Worm (Caenorhabditis elegans) whole organism, L4/young adult: ENCODE measurements around the gene del-8.

Experiments used
- W03F9.2 ChIP-seq: fragments of 150-350 bp; optimal IDR thresholded peaks from 2 replicates; lab custom pipeline; 2014; ENCODE audit warnings: missing biosample characterization, missing genetic modification characterization
- dao-5 ChIP-seq: sonication (generic microtip); optimal IDR thresholded peaks from 2 replicates; lab custom pipeline; 2016; ENCODE audit warnings: missing genotype, missing genetic modification characterization, moderate library complexity, missing compliant biosample characterization
- him-1 ChIP-seq: sonication (generic microtip); optimal IDR thresholded peaks from 2 replicates; lab custom pipeline; 2016; ENCODE audit warnings: missing genotype, missing genetic modification reagents, missing genetic modification characterization, missing compliant biosample characterization

DNA sequence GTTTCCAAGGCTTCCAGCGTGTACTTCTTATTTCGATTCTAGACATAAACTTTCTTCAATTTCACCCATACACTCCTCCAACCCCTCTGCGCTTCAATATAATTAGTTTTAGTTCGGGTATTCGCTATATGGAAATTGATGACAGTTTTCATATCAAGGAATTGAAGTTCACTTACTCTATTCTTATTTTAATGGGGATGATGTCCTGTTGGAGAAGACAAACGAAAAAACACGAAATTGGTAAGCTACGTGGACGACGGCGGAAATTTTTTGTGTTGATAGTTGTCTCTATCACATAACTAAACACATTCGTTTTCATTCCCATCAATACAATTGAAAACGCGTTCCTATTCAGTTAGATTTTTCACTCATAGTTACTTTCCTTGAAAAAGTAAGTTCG, 46.2 kb downstream of the del-8 start, which contains the start of gene F34H10.5:
- TF ChIP-seq him-1 = no peak
- no peak for TF ChIP-seq dao-5
- TF ChIP-seq W03F9.2 = no peak
